Worm (Caenorhabditis elegans) whole organism, early embryonic: ENCODE results near the gene ptr-6.

Experiments
- ama-1 ChIP-seq: fragments of 150-350 bp; optimal IDR thresholded peaks from 2 replicates; lab custom pipeline; 2014
- flt-1 ChIP-seq: fragments of 200-800 bp; sonication (Bioruptor generic); IDR thresholded peaks from 2 replicates; pipeline ENCODE4 v1.3.6; 2022; ENCODE audit warnings: missing genetic modification characterization, missing compliant biosample characterization
- hmbx-1 ChIP-seq: sonication (generic microtip); optimal IDR thresholded peaks from 2 replicates; lab custom pipeline; 2016; ENCODE audit warnings: mild to moderate bottlenecking, missing genetic modification characterization, missing compliant biosample characterization
- scrt-1 ChIP-seq: fragments of 200-800 bp; sonication (Bioruptor generic); IDR thresholded peaks from 2 replicates; pipeline ENCODE4 v1.3.6; 2022; ENCODE audit warnings: missing genetic modification characterization, missing compliant biosample characterization
- sea-1 ChIP-seq: fragments of 200-800 bp; sonication (Bioruptor generic); conservative IDR thresholded peaks from 2 replicates; pipeline ENCODE4 v1.3.6; 2022; ENCODE audit warnings: missing genetic modification characterization, missing compliant biosample characterization
- tbx-37 ChIP-seq: fragments of 200-800 bp; sonication (Bioruptor generic); conservative IDR thresholded peaks from 2 replicates; pipeline ENCODE4 v1.3.6; 2022; ENCODE audit warnings: missing genetic modification reagents, missing genetic modification characterization, missing compliant biosample characterization
- tra-4 ChIP-seq: sonication (generic microtip); optimal IDR thresholded peaks from 2 replicates; lab custom pipeline; 2017; ENCODE audit warnings: missing genetic modification characterization, missing compliant biosample characterization

DNA sequence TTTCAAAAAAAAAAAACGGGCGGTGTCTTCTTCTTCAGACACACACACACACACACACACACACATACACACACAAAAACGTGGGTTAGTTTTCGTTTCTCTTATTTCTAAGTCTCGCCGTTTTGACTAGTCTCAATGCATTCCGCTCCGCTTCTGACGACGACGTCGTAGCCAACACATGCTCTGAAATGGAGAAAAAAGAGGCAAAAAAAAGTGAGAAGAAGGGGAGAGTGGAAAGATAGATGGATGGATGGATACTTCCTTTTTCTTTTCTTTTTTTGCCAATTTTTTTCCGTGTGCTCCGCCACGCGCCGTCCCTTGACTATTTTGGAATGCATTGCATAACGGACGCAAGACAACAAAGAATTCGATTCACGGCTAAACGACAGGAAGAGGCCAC lies 30.1 kb upstream of the ptr-6 start:
- TF ChIP-seq ama-1 (lab: Kevin White, UChicago) (no peak), sea-1 (GFP tag; lab: Robert Waterston, UW) (no peak), flt-1 (GFP tag; lab: Robert Waterston, UW) (no peak), scrt-1 (GFP tag; lab: Robert Waterston, UW) (no peak), tbx-37 (no peak), tra-4 (tag; lab: Kevin White, UChicago) (no peak), hmbx-1 (tag; lab: Kevin White, UChicago) (no peak)
